Fruit fly (Drosophila melanogaster) whole organism, pupa: ENCODE results near the gene cindr.

Source experiments
- CG10348 ChIP-seq: fragments of 200-800 bp; sonication (Bioruptor generic); IDR thresholded peaks from 2 replicates; pipeline ENCODE4 v1.3.6; 2022; ENCODE audit warnings: missing biosample characterization, missing genetic modification characterization
- CG12605 ChIP-seq: fragments of 200-800 bp; sonication (Bioruptor generic); IDR thresholded peaks from 2 replicates; pipeline ENCODE4 v1.3.6; 2022; ENCODE audit warnings: missing biosample characterization, missing genetic modification characterization
- CG13204 ChIP-seq: fragments of 200-800 bp; sonication (Bioruptor generic); optimal IDR thresholded peaks from 2 replicates; lab custom pipeline; 2018; ENCODE audit warnings: missing biosample characterization, mild to moderate bottlenecking, missing genetic modification characterization, moderate library complexity
- CG14655 ChIP-seq: fragments of 200-800 bp; sonication (Bioruptor generic); optimal IDR thresholded peaks from 3 replicates; lab custom pipeline; 2017; ENCODE audit warnings: mild to moderate bottlenecking, missing biosample characterization, missing genetic modification reagents, missing genetic modification characterization
- CG15710 ChIP-seq: fragments of 200-800 bp; sonication (Bioruptor generic); optimal IDR thresholded peaks from 2 replicates; lab custom pipeline; 2018; ENCODE audit warnings: missing biosample characterization, mild to moderate bottlenecking, missing genetic modification characterization, moderate library complexity
- CG17806 ChIP-seq: fragments of 200-800 bp; sonication (Bioruptor generic); optimal IDR thresholded peaks from 2 replicates; lab custom pipeline; 2018; ENCODE audit warnings: missing biosample characterization, mild to moderate bottlenecking, missing genetic modification characterization, moderate library complexity
- CG32121 ChIP-seq: fragments of 200-800 bp; sonication (Bioruptor generic); IDR thresholded peaks from 2 replicates; pipeline ENCODE4 v1.3.6; 2022; ENCODE audit warnings: missing biosample characterization, missing genetic modification characterization
- CG34367 ChIP-seq: fragments of 200-800 bp; sonication (Bioruptor generic); optimal IDR thresholded peaks from 2 replicates; lab custom pipeline; 2018; ENCODE audit warnings: missing biosample characterization, mild to moderate bottlenecking, missing genetic modification characterization
- CG4496 ChIP-seq: fragments of 200-800 bp; sonication (Bioruptor generic); IDR thresholded peaks from 3 replicates; pipeline ENCODE4 v1.3.6; 2022; ENCODE audit warnings: missing biosample characterization, missing genetic modification characterization
- CG8159 ChIP-seq: fragments of 200-800 bp; sonication (Bioruptor generic); optimal IDR thresholded peaks from 3 replicates; lab custom pipeline; 2018; ENCODE audit warnings: missing biosample characterization, mild to moderate bottlenecking, missing genetic modification characterization, moderate library complexity
- CG8301 ChIP-seq: fragments of 200-800 bp; sonication (Bioruptor generic); optimal IDR thresholded peaks from 2 replicates; lab custom pipeline; 2018; ENCODE audit warnings: missing biosample characterization, mild to moderate bottlenecking, missing genetic modification characterization
- CG9948 ChIP-seq: fragments of 200-800 bp; sonication (Bioruptor generic); optimal IDR thresholded peaks from 2 replicates; lab custom pipeline; 2018; ENCODE audit warnings: missing biosample characterization, mild to moderate bottlenecking, missing genetic modification characterization, moderate library complexity
- D1 ChIP-seq: fragments of 200-800 bp; sonication (Bioruptor generic); optimal IDR thresholded peaks from 2 replicates; lab custom pipeline; 2018; ENCODE audit warnings: missing biosample characterization, mild to moderate bottlenecking, missing genetic modification characterization, moderate library complexity
- EcR ChIP-seq: fragments of 200-800 bp; sonication (Bioruptor generic); optimal IDR thresholded peaks from 3 replicates; lab custom pipeline; 2019; ENCODE audit warnings: missing biosample characterization, missing genetic modification characterization, mild to moderate bottlenecking, moderate library complexity, missing genetic modification reagents
- Ets98B ChIP-seq: fragments of 200-800 bp; sonication (Bioruptor generic); IDR thresholded peaks from 2 replicates; pipeline ENCODE4 v1.3.6; 2022; ENCODE audit warnings: missing biosample characterization, missing genetic modification characterization
- Pif1A ChIP-seq: fragments of 200-800 bp; sonication (Bioruptor generic); optimal IDR thresholded peaks from 3 replicates; lab custom pipeline; 2016; ENCODE audit warnings: missing biosample characterization, missing genetic modification characterization
- Pif1B ChIP-seq: fragments of 200-800 bp; sonication (Bioruptor generic); optimal IDR thresholded peaks from 3 replicates; lab custom pipeline; 2016; ENCODE audit warnings: missing biosample characterization, missing genetic modification characterization
- Snoo ChIP-seq: fragments of 200-800 bp; sonication (Bioruptor generic); optimal IDR thresholded peaks from 3 replicates; lab custom pipeline; 2017; ENCODE audit warnings: missing biosample characterization, mild to moderate bottlenecking, missing genetic modification characterization, inconsistent platforms
- fd96Ca ChIP-seq: fragments of 200-800 bp; sonication (Bioruptor generic); IDR thresholded peaks from 3 replicates; pipeline ENCODE4 v1.3.6; 2022; ENCODE audit warnings: missing biosample characterization, missing genetic modification characterization
- gl ChIP-seq: fragments of 200-800 bp; sonication (Bioruptor generic); optimal IDR thresholded peaks from 2 replicates; lab custom pipeline; 2018; ENCODE audit warnings: missing biosample characterization, mild to moderate bottlenecking, missing genetic modification characterization
- rn ChIP-seq: fragments of 200-800 bp; sonication (Bioruptor generic); IDR thresholded peaks from 2 replicates; pipeline ENCODE4 v1.3.6; 2022; ENCODE audit warnings: missing biosample characterization, missing genetic modification characterization

cindr gene

dm6 chr3R:30797323-30797911 lies 11.0 kb upstream of the cindr start:
- no peak for TF ChIP-seq gl (tag; lab: Kevin White, UChicago)
- TF ChIP-seq CG32121 (GFP tag; lab: Robert Waterston, UW), result peak; percentile 45
- TF ChIP-seq CG17806 (tag; lab: Kevin White, UChicago), result no peak
- TF ChIP-seq EcR (GFP tag; lab: Kevin White, UChicago), result no peak
- TF ChIP-seq CG12605, result no peak
- TF ChIP-seq CG14655 (GFP tag; lab: Kevin White, UChicago), result peak; percentile 9
- peak; percentile 47; the same call in 1 of the 3 replicates for TF ChIP-seq fd96Ca (GFP tag; lab: Robert Waterston, UW)
- no peak for TF ChIP-seq Snoo (tag; lab: Kevin White, UChicago)
- TF ChIP-seq Ets98B, result peak; percentile 60; the same call in 1 of the 2 replicates
- no peak for TF ChIP-seq Pif1A (GFP tag; lab: Kevin White, UChicago)

DNA sequence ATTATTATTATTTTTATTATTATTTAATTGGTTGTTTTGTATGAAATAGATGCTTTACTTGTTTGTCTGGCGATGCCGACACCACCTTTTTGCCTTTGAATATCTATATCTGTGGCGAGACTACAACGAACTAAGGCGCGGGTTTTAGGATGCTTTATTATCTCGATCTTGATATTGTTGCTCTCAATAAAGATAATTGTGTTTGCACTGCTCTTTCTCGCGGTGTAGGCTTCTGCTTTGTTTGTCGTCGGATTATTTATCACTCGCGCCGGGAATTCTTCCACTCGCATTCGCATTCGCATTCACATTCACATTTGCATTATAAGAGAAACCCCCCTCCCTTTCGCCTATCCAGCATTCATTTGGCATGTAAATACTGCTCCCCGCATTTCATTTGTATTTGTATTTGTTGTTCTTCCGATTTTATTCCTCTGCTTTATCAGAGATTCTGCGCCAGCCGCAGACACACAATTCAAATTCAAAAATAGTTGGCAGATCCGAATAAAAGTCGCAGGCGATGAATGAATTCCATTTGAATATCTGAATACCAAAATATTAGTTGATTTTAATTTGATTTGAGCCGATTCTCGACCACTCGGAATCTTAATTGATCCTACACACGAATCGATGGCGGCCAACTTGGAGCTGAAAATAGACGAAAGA lies 8.0 kb upstream of the cindr start:
- TF ChIP-seq D1 (tag; lab: Kevin White, UChicago) (no peak), EcR (GFP tag; lab: Kevin White, UChicago) (no peak), CG17806 (tag; lab: Kevin White, UChicago) (peak; percentile 41), Pif1B (GFP tag; lab: Kevin White, UChicago) (no peak), CG13204 (GFP tag; lab: Kevin White, UChicago) (no peak), Snoo (tag; lab: Kevin White, UChicago) (peak; percentile 18), CG8301 (peak; percentile 43), CG14655 (GFP tag; lab: Kevin White, UChicago) (peak; percentile 59), CG8159 (tag; lab: Kevin White, UChicago) (peak; percentile 55), CG12605 (no peak), gl (tag; lab: Kevin White, UChicago) (peak; percentile 3), CG4496 (peak; percentile 31; the same call in 1 of the 3 replicates), CG32121 (GFP tag; lab: Robert Waterston, UW) (peak; percentile 40; the same call in 1 of the 2 replicates), Pif1A (GFP tag; lab: Kevin White, UChicago) (peak; percentile 50), Ets98B (no peak), CG34367 (tag; lab: Kevin White, UChicago) (peak; percentile 46), CG10348 (no peak), CG15710 (tag; lab: Kevin White, UChicago) (peak; percentile 52), CG9948 (tag; lab: Kevin White, UChicago) (peak; percentile 47), fd96Ca (GFP tag; lab: Robert Waterston, UW) (peak; percentile 69; the same call in 2 of the 3 replicates), rn (GFP tag; lab: Robert Waterston, UW) (no peak)

DNA sequence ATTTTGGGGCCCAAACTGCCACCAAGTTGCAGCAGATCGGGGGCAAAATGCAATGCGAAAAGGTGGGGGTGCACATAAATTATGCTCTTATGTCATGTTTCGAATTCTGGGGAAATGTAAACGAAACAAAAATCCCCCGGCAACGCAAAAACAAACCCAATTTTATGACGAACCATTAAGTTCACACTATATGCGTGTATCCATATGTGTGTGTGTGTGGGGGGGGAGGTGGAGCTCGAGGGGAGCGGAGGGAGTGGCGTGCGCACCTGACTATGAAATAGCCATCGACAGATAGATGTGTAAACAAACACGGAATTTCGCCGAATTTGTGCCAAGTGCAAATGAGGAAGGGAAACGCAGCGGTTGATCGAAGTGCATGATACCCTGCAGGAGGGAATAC lies 7.0 kb upstream of the cindr start:
- TF ChIP-seq CG8159 (tag; lab: Kevin White, UChicago) (no peak), CG14655 (GFP tag; lab: Kevin White, UChicago) (no peak), Snoo (tag; lab: Kevin White, UChicago) (no peak), fd96Ca (GFP tag; lab: Robert Waterston, UW) (no peak), rn (GFP tag; lab: Robert Waterston, UW) (no peak), D1 (tag; lab: Kevin White, UChicago) (no peak), CG34367 (tag; lab: Kevin White, UChicago) (no peak), CG4496 (no peak), gl (tag; lab: Kevin White, UChicago) (no peak), CG32121 (GFP tag; lab: Robert Waterston, UW) (no peak), CG9948 (tag; lab: Kevin White, UChicago) (no peak), CG12605 (no peak)

DNA sequence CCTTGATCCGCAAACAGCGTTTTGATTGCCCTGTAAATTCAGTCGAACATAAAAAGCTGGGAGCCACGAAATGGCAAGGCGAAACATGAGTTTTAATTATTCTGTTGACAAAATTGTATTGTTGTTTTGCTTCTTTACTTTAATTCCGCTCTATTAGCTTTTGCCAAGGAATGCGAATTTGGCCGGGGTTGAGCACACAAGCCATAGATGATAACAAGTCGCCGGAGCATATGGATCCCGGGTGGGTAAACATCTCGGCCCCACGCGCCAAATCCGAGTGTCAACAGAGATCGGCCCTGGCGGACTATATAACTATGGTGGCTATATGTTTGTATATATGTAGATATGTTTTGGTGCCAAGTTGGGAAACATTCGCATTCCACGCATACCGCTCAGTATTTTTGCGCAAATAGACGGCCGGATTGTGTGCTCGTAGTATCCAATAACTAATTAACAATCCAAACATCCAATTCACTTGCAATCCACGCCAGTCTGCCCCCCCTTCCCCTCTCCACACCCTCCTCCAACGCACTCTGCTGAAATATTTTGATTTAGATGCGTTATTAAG lies 6.2 kb upstream of the cindr start:
- TF ChIP-seq Pif1B (GFP tag; lab: Kevin White, UChicago), result no peak
- TF ChIP-seq CG32121 (GFP tag; lab: Robert Waterston, UW), result 0 out of 2 replicates have a peak, but pooled peaks have one; percentile 24

DNA sequence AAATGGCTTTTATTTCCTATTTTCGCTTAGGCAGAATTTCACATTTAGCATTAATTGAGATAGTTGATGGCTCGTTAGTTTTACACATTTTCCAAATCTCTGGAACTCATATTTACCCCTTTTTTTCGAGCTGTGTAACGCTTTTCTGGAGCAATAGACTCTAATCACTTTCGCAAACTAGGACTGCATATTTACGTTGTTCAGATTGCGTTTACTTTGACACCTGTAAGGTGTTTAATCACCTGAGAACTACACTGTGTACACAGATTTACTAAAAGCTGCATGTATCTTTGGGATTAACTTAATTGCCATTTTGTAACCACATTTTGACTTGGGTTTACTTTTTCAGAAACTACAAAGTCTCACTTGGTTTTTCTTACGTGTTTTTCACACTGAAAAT lies 5.6 kb upstream of the cindr start:
- TF ChIP-seq CG14655 (GFP tag; lab: Kevin White, UChicago) (no peak), CG12605 (peak; percentile 20; the same call in 1 of the 2 replicates)

DNA sequence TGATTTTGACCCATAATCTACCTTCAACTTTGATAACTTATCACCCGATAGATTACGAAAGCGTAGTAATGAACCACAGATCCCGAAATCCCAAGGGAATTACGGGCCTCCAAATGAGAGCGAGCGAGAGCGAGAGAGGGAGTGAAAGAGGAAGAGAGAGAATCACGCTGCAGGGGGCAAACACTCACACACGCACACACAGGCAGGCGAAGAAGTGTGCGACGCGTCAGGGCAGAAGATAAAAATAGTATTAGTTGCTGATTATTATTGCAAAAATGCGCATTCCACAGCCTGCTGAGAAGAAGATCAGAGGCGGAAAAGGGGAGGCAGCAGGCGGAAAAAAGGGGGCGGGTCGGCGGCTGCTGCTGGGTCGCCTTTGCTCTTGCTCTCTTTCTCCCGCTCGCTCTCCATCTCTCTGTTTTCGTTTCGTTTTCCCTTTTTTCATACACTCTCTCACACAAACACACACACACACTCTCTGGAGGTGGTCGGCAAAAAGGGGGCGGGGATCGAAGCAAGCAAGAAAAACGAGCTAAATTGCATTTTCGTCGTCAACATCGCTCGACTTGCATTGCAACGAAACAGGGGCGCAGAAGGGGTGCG lies 5.1 kb upstream of the cindr start:
- TF ChIP-seq CG12605 (0 out of 2 replicates have a peak, but pooled peaks have one; percentile 12), Pif1A (GFP tag; lab: Kevin White, UChicago) (no peak), CG10348 (no peak), Ets98B (no peak; the same call in 1 of the 2 replicates)
